Worm (Caenorhabditis elegans) whole organism, late embryonic: ENCODE data around the gene F28F9.3.

Experiments used
- C08G9.2 ChIP-seq: sonication (generic microtip); optimal IDR thresholded peaks from 2 replicates; lab custom pipeline; 2016; ENCODE audit warnings: mild to moderate bottlenecking, missing genetic modification characterization, moderate library complexity, missing compliant biosample characterization
- C38D4.7 ChIP-seq: fragments of 200-800 bp; sonication (Bioruptor generic); optimal IDR thresholded peaks from 2 replicates; lab custom pipeline; 2018; ENCODE audit warnings: mild to moderate bottlenecking, missing genetic modification characterization, moderate library complexity, missing compliant biosample characterization
- K09A11.1 ChIP-seq: sonication (generic microtip); optimal IDR thresholded peaks from 2 replicates; lab custom pipeline; 2017; ENCODE audit warnings: antibody characterized with exemption, mild to moderate bottlenecking, missing genetic modification characterization, missing compliant biosample characterization; ENCODE audit not compliant: insufficient read depth
- T23F11.4 ChIP-seq: fragments of 200-800 bp; sonication (Bioruptor generic); optimal IDR thresholded peaks from 2 replicates; lab custom pipeline; 2018; ENCODE audit warnings: mild to moderate bottlenecking, missing genetic modification characterization, missing compliant biosample characterization
- ama-1 ChIP-seq: fragments of 150-350 bp; optimal IDR thresholded peaks from 2 replicates; lab custom pipeline; 2014
- ceh-14 ChIP-seq: sonication (generic microtip); optimal IDR thresholded peaks from 2 replicates; lab custom pipeline; 2016; ENCODE audit warnings: missing genotype, missing genetic modification characterization, missing compliant biosample characterization
- ceh-18 ChIP-seq: sonication (generic microtip); optimal IDR thresholded peaks from 2 replicates; lab custom pipeline; 2016; ENCODE audit warnings: missing genetic modification characterization, missing compliant biosample characterization
- ceh-2 ChIP-seq: sonication (generic microtip); optimal IDR thresholded peaks from 2 replicates; lab custom pipeline; 2016; ENCODE audit warnings: missing genotype, missing genetic modification characterization, missing compliant biosample characterization
- ceh-24 ChIP-seq: sonication (generic microtip); optimal IDR thresholded peaks from 2 replicates; lab custom pipeline; 2016; ENCODE audit warnings: mild to moderate bottlenecking, missing genetic modification characterization, missing compliant biosample characterization
- ceh-30 ChIP-seq: fragments of 150-350 bp; optimal IDR thresholded peaks from 2 replicates; lab custom pipeline; 2014; ENCODE audit warnings: missing biosample characterization, missing genetic modification characterization
- ceh-34 ChIP-seq: sonication (generic microtip); optimal IDR thresholded peaks from 2 replicates; lab custom pipeline; 2016; ENCODE audit warnings: mild to moderate bottlenecking, missing genetic modification characterization, missing compliant biosample characterization
- ceh-48 ChIP-seq: sonication (generic microtip); optimal IDR thresholded peaks from 2 replicates; lab custom pipeline; 2016; ENCODE audit warnings: missing genetic modification characterization, inconsistent platforms, missing compliant biosample characterization
- ceh-6 ChIP-seq: fragments of 200-800 bp; sonication (Bioruptor generic); optimal IDR thresholded peaks from 2 replicates; lab custom pipeline; 2018; ENCODE audit warnings: mild to moderate bottlenecking, missing genetic modification characterization, missing compliant biosample characterization
- che-1 ChIP-seq: sonication (generic microtip); optimal IDR thresholded peaks from 2 replicates; lab custom pipeline; 2016; ENCODE audit warnings: mild to moderate bottlenecking, missing genetic modification characterization, missing compliant biosample characterization
- dve-1 ChIP-seq: sonication (generic microtip); optimal IDR thresholded peaks from 2 replicates; lab custom pipeline; 2017; ENCODE audit warnings: antibody characterized with exemption, mild to moderate bottlenecking, missing genetic modification characterization, missing compliant biosample characterization
- elt-2 ChIP-seq: sonication (generic microtip); optimal IDR thresholded peaks from 2 replicates; lab custom pipeline; 2016; ENCODE audit warnings: missing genetic modification reagents, missing genetic modification characterization, missing compliant biosample characterization
- elt-4 ChIP-seq: sonication (generic microtip); optimal IDR thresholded peaks from 2 replicates; lab custom pipeline; 2016; ENCODE audit warnings: missing genetic modification characterization, missing compliant biosample characterization
- ets-4 ChIP-seq: sonication (generic microtip); optimal IDR thresholded peaks from 2 replicates; lab custom pipeline; 2016; ENCODE audit warnings: missing genetic modification characterization, missing compliant biosample characterization
- fax-1 ChIP-seq: sonication (generic microtip); optimal IDR thresholded peaks from 2 replicates; lab custom pipeline; 2016; ENCODE audit warnings: missing genotype, missing genetic modification characterization, missing compliant biosample characterization
- fkh-10 ChIP-seq: fragments of 150-350 bp; optimal IDR thresholded peaks from 2 replicates; lab custom pipeline; 2014; ENCODE audit warnings: missing biosample characterization, missing genetic modification reagents, missing genetic modification characterization
- hlh-13 ChIP-seq: fragments of 200-800 bp; sonication (Bioruptor generic); optimal IDR thresholded peaks from 2 replicates; lab custom pipeline; 2018; ENCODE audit warnings: mild to moderate bottlenecking, missing genetic modification characterization, missing compliant biosample characterization
- hlh-6 ChIP-seq: sonication (generic microtip); optimal IDR thresholded peaks from 2 replicates; lab custom pipeline; 2016; ENCODE audit warnings: missing genotype, missing genetic modification characterization, missing compliant biosample characterization
- hlh-8 ChIP-seq: sonication (generic microtip); optimal IDR thresholded peaks from 2 replicates; lab custom pipeline; 2016; ENCODE audit warnings: missing genotype, missing genetic modification characterization, missing compliant biosample characterization
- madf-2 ChIP-seq: sonication (generic microtip); optimal IDR thresholded peaks from 2 replicates; lab custom pipeline; 2017; ENCODE audit warnings: missing genetic modification characterization, missing compliant biosample characterization
- nfya-1 ChIP-seq: sonication (generic microtip); optimal IDR thresholded peaks from 2 replicates; lab custom pipeline; 2017; ENCODE audit warnings: missing genetic modification characterization, mild to moderate bottlenecking, missing compliant biosample characterization, antibody characterized with exemption, moderate library complexity
- nhr-11 ChIP-seq: fragments of 150-350 bp; optimal IDR thresholded peaks from 2 replicates; lab custom pipeline; 2014; ENCODE audit warnings: missing biosample characterization, missing genetic modification characterization
- npax-4 ChIP-seq: sonication (generic microtip); optimal IDR thresholded peaks from 2 replicates; lab custom pipeline; 2016; ENCODE audit warnings: missing genetic modification characterization, missing compliant biosample characterization
- pat-9 ChIP-seq: fragments of 200-800 bp; sonication (Bioruptor generic); optimal IDR thresholded peaks from 2 replicates; lab custom pipeline; 2018; ENCODE audit warnings: mild to moderate bottlenecking, missing genetic modification characterization, moderate library complexity, missing compliant biosample characterization
- pha-2 ChIP-seq: sonication (generic microtip); optimal IDR thresholded peaks from 2 replicates; lab custom pipeline; 2017; ENCODE audit warnings: mild to moderate bottlenecking, missing genetic modification characterization, missing compliant biosample characterization
- sdc-2 ChIP-seq: sonication (generic microtip); optimal IDR thresholded peaks from 2 replicates; lab custom pipeline; 2016; ENCODE audit warnings: missing genotype, missing genetic modification characterization, missing compliant biosample characterization
- sox-2 ChIP-seq: fragments of 200-800 bp; sonication (Bioruptor generic); IDR thresholded peaks from 2 replicates; pipeline ENCODE4 v1.3.6; 2022; ENCODE audit warnings: missing genetic modification reagents, missing genetic modification characterization, missing compliant biosample characterization
- tbx-2 ChIP-seq: sonication (generic microtip); optimal IDR thresholded peaks from 2 replicates; lab custom pipeline; 2016; ENCODE audit warnings: missing genetic modification characterization, missing compliant biosample characterization
- ttx-3 ChIP-seq: sonication (generic microtip); optimal IDR thresholded peaks from 2 replicates; lab custom pipeline; 2016; ENCODE audit warnings: missing genetic modification reagents, missing genetic modification characterization, missing compliant biosample characterization
- unc-42 ChIP-seq: sonication (generic microtip); optimal IDR thresholded peaks from 2 replicates; lab custom pipeline; 2016; ENCODE audit warnings: missing genotype, missing genetic modification characterization, missing compliant biosample characterization
- unc-55 ChIP-seq: sonication (generic microtip); optimal IDR thresholded peaks from 2 replicates; lab custom pipeline; 2017; ENCODE audit warnings: missing biosample characterization, missing genetic modification reagents, missing genetic modification characterization
- unc-86 ChIP-seq: sonication (generic microtip); optimal IDR thresholded peaks from 2 replicates; lab custom pipeline; 2016; ENCODE audit warnings: missing genetic modification characterization, missing compliant biosample characterization
- zip-5 ChIP-seq: sonication (generic microtip); optimal IDR thresholded peaks from 2 replicates; lab custom pipeline; 2016; ENCODE audit warnings: missing genetic modification characterization, missing compliant biosample characterization
- ztf-16 ChIP-seq: sonication (generic microtip); optimal IDR thresholded peaks from 2 replicates; lab custom pipeline; 2017; ENCODE audit warnings: missing genetic modification characterization, missing compliant biosample characterization

Gene F28F9.3

ce11 chrIV:3843019-3843527 lies 16.4 kb downstream of the F28F9.3 start:
- no peak for TF ChIP-seq elt-2 (tag; lab: Kevin White, UChicago)
- TF ChIP-seq tbx-2 (tag; lab: Kevin White, UChicago): no peak
- TF ChIP-seq sdc-2 (tag; lab: Kevin White, UChicago): no peak
- TF ChIP-seq, all 69 proteins: peak for 0

ce11 chrIV:3844004-3844403 lies 17.3 kb downstream of the F28F9.3 start:
- TF ChIP-seq ceh-48 (tag; lab: Kevin White, UChicago) (no peak), hlh-8 (tag; lab: Kevin White, UChicago) (peak; percentile 81), ceh-6 (GFP tag; lab: Kevin White, UChicago) (no peak), dve-1 (no peak), nfya-1 (no peak), elt-4 (tag; lab: Kevin White, UChicago) (no peak), T23F11.4 (GFP tag; lab: Kevin White, UChicago) (no peak), C08G9.2 (no peak)

ce11 chrIV:3844584-3844983 lies 17.9 kb downstream of the F28F9.3 start:
- TF ChIP-seq pha-2 (tag; lab: Kevin White, UChicago) (no peak), fkh-10 (no peak), ceh-18 (tag; lab: Kevin White, UChicago) (no peak), ztf-16 (tag; lab: Kevin White, UChicago) (no peak), dve-1 (no peak), tbx-2 (tag; lab: Kevin White, UChicago) (no peak), npax-4 (tag; lab: Kevin White, UChicago) (no peak), zip-5 (tag; lab: Kevin White, UChicago) (no peak), C38D4.7 (GFP tag; lab: Kevin White, UChicago) (no peak), ceh-14 (tag; lab: Kevin White, UChicago) (no peak), che-1 (tag; lab: Kevin White, UChicago) (no peak), elt-2 (tag; lab: Kevin White, UChicago) (no peak), hlh-13 (no peak), ceh-24 (tag; lab: Kevin White, UChicago) (no peak), ceh-34 (tag; lab: Kevin White, UChicago) (no peak), nfya-1 (no peak), nhr-11 (tag; lab: Kevin White, UChicago) (no peak), ttx-3 (tag; lab: Kevin White, UChicago) (no peak), pat-9 (tag; lab: Kevin White, UChicago) (no peak), K09A11.1 (tag; lab: Kevin White, UChicago) (no peak)

- no peak for TF ChIP-seq hlh-13
- TF ChIP-seq unc-42 (tag; lab: Kevin White, UChicago): peak; percentile 91
- no peak for TF ChIP-seq sox-2
- no peak for TF ChIP-seq unc-55 (GFP tag; lab: Kevin White, UChicago)
- peak; percentile 12 for TF ChIP-seq elt-4 (tag; lab: Kevin White, UChicago)
- peak; percentile 1 for TF ChIP-seq ceh-34 (tag; lab: Kevin White, UChicago)
- no peak for TF ChIP-seq ceh-2 (tag; lab: Kevin White, UChicago)
- TF ChIP-seq, all 69 proteins: peak for 3
Measured at ce11 chrIV:3847489-3847888, 20.8 kb downstream of the F28F9.3 start.

ce11 chrIV:3848985-3849384 lies 22.3 kb downstream of the F28F9.3 start:
- TF ChIP-seq pat-9 (tag; lab: Kevin White, UChicago): no peak
- no peak for TF ChIP-seq sox-2
- no peak for TF ChIP-seq K09A11.1 (tag; lab: Kevin White, UChicago)

DNA sequence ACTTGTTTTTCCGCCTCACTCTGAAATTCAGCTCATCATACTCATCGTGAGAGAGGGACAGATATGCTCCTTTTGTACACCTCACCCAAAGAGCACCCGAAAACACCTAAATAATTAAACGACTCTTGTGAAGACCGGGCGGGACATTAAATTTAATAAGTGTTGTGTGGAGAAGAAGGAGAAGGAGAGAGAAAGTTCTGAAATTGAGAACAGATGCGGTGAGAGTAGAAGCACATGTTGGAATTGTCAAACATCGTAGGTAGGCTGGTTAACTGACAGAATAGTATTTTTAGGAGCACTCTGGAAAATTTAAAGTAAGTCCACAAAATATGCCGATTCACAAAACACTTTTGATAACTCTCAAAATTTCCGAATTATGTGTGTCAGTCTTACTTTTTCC lies 26.9 kb downstream of the F28F9.3 start:
- no peak for TF ChIP-seq hlh-6 (tag; lab: Kevin White, UChicago)
- TF ChIP-seq unc-86 (tag; lab: Kevin White, UChicago): no peak
- TF ChIP-seq ceh-6 (GFP tag; lab: Kevin White, UChicago): no peak
- no peak for TF ChIP-seq ceh-30 (tag; lab: Kevin White, UChicago)
- no peak for TF ChIP-seq ama-1 (lab: Kevin White, UChicago)
- no peak for TF ChIP-seq ceh-24 (tag; lab: Kevin White, UChicago)
- no peak for TF ChIP-seq ets-4 (tag; lab: Kevin White, UChicago)
- TF ChIP-seq fax-1: no peak
- no peak for TF ChIP-seq madf-2
